Worm (Caenorhabditis elegans) whole organism, mixed stage, embryonic: Measurements from ENCODE around the gene srh-293.

Source experiments
- M03D4.4 ChIP-seq: sonication (generic microtip); optimal IDR thresholded peaks from 2 replicates; lab custom pipeline; 2017; ENCODE audit warnings: mild to moderate bottlenecking, missing genetic modification characterization, missing compliant biosample characterization
- blmp-1 ChIP-seq: fragments of 150-350 bp; optimal IDR thresholded peaks from 2 replicates; lab custom pipeline; 2014; ENCODE audit warnings: missing biosample characterization, missing genetic modification characterization
- ces-1 ChIP-seq: fragments of 150-350 bp; optimal IDR thresholded peaks from 2 replicates; lab custom pipeline; 2014; ENCODE audit warnings: missing biosample characterization, missing genetic modification reagents, missing genetic modification characterization
- elt-1 ChIP-seq: sonication (generic microtip); optimal IDR thresholded peaks from 2 replicates; lab custom pipeline; 2017; ENCODE audit warnings: missing genetic modification characterization, mild to moderate bottlenecking, missing compliant biosample characterization, antibody characterized with exemption, moderate library complexity, borderline replicate concordance; ENCODE audit not compliant: insufficient read depth
- lin-13 ChIP-seq: fragments of 150-350 bp; optimal IDR thresholded peaks from 2 replicates; lab custom pipeline; 2014; ENCODE audit warnings: missing biosample characterization, missing genetic modification characterization
- lsy-2 ChIP-seq: fragments of 150-350 bp; optimal IDR thresholded peaks from 2 replicates; lab custom pipeline; 2014; ENCODE audit warnings: missing biosample characterization, missing genetic modification characterization
- nhr-237 ChIP-seq: fragments of 150-350 bp; optimal IDR thresholded peaks from 2 replicates; lab custom pipeline; 2014; ENCODE audit warnings: missing biosample characterization, missing genetic modification characterization
- nhr-28 ChIP-seq: fragments of 150-350 bp; optimal IDR thresholded peaks from 2 replicates; lab custom pipeline; 2014; ENCODE audit warnings: missing biosample characterization, missing genetic modification characterization
- nhr-76 ChIP-seq: sonication (generic microtip); optimal IDR thresholded peaks from 2 replicates; lab custom pipeline; 2017; ENCODE audit warnings: missing biosample characterization, missing genetic modification characterization
- pha-4 ChIP-seq: fragments of 150-350 bp; optimal IDR thresholded peaks from 2 replicates; lab custom pipeline; 2018; ENCODE audit warnings: missing biosample characterization, missing genetic modification reagents, missing genetic modification characterization
- sem-2 ChIP-seq: fragments of 200-800 bp; sonication (Bioruptor generic); optimal IDR thresholded peaks from 2 replicates; lab custom pipeline; 2018; ENCODE audit warnings: mild to moderate bottlenecking, missing genetic modification characterization, missing compliant biosample characterization
- sptf-1 ChIP-seq: sonication (generic microtip); optimal IDR thresholded peaks from 2 replicates; lab custom pipeline; 2017; ENCODE audit warnings: mild to moderate bottlenecking, missing genetic modification characterization, moderate library complexity, missing compliant biosample characterization
- unc-39 ChIP-seq: fragments of 150-350 bp; optimal IDR thresholded peaks from 2 replicates; lab custom pipeline; 2014; ENCODE audit warnings: missing biosample characterization, missing genetic modification characterization

DNA sequence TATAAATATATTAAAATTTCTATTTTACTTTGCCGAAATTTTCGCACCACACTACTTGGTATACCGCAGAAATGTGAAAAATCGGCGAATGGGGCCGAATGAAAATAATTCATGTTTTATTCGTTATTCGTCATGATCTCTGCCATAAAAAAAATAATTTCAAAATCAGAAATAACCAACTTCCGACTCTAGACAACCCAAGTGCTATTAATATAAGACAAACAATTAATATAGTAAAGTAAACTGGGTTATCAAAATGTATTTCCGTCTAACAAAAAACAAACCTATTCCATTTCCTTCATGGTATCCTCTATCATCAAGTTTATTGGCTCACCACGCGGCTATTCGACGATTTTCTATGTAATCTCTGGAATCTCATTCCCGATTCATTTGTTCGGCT is at the start of gene srh-293:
- TF ChIP-seq sem-2 (GFP tag; lab: Kevin White, UChicago) (no peak), nhr-76 (no peak), M03D4.4 (tag; lab: Kevin White, UChicago) (no peak), sptf-1 (tag; lab: Kevin White, UChicago) (no peak), ces-1 (GFP tag; lab: Kevin White, UChicago) (no peak), lin-13 (tag; lab: Kevin White, UChicago) (no peak), lsy-2 (tag; lab: Kevin White, UChicago) (no peak), blmp-1 (tag; lab: Kevin White, UChicago) (no peak), elt-1 (tag; lab: Kevin White, UChicago) (no peak), unc-39 (tag; lab: Kevin White, UChicago) (no peak), pha-4 (tag; lab: Kevin White, UChicago) (no peak), nhr-28 (tag; lab: Kevin White, UChicago) (no peak), nhr-237 (tag; lab: Kevin White, UChicago) (no peak)
